Comparison of ENCODE assay signal across 4 fruit fly cellular contexts in genomic region chr2L:13436791-13437190, dm6.
TF ChIP-seq lines count a peak whose summit lies in the region.

No protein-coding gene starts in this region.

- no peak for TF ChIP-seq CTCF in whole organism, embryonic (GFP tag; optimal IDR thresholded peaks at IDR 0.05; lab: Kevin White, UChicago)

TF ChIP-seq in whole organism, adult, 20 proteins besides CTCF, POLR2A, EP300 and RAD21:
- TF ChIP-seq Mnt (GFP tag; optimal IDR thresholded peaks at IDR 0.05; lab: Kevin White, UChicago) = peak; percentile 30
- TF ChIP-seq cic (GFP tag; optimal IDR thresholded peaks at IDR 0.05; lab: Kevin White, UChicago) = peak; percentile 25
- no peak for TF ChIP-seq pad (GFP tag; optimal IDR thresholded peaks at IDR 0.05; lab: Kevin White, UChicago)
- TF ChIP-seq kay (GFP tag; lab: Kevin White, UChicago; ENCODE audit: borderline replicate concordance) = peak; percentile 83

TF ChIP-seq in whole organism, embryonic, 481 proteins besides CTCF, POLR2A, EP300 and RAD21 (continues in another document):
- no peak for TF ChIP-seq HLH54F (GFP tag; optimal IDR thresholded peaks at IDR 0.05; lab: Kevin White, UChicago)
- no peak for TF ChIP-seq CG18262 (tag; optimal IDR thresholded peaks at IDR 0.05; lab: Kevin White, UChicago)
- no peak for TF ChIP-seq Spps (tag; optimal IDR thresholded peaks at IDR 0.05; lab: Kevin White, UChicago)
- TF ChIP-seq sug (tag; optimal IDR thresholded peaks at IDR 0.05; lab: Kevin White, UChicago) = peak; percentile 94
- TF ChIP-seq fd64A (GFP tag; optimal IDR thresholded peaks at IDR 0.05; lab: Kevin White, UChicago) = no peak
- TF ChIP-seq kni (GFP tag; optimal IDR thresholded peaks at IDR 0.05; lab: Kevin White, UChicago) = no peak
- TF ChIP-seq CG18599 (GFP tag; optimal IDR thresholded peaks at IDR 0.05; lab: Kevin White, UChicago) = peak; percentile 26
- TF ChIP-seq CG34376 (GFP tag; optimal IDR thresholded peaks at IDR 0.05; lab: Kevin White, UChicago) = peak; percentile 86
- no peak for TF ChIP-seq mam (GFP tag; optimal IDR thresholded peaks at IDR 0.05; lab: Kevin White, UChicago)
- TF ChIP-seq CG17568 (GFP tag; optimal IDR thresholded peaks at IDR 0.05; lab: Kevin White, UChicago) = no peak
- TF ChIP-seq CG42726 (GFP tag; IDR thresholded peaks at IDR 0.05; lab: Robert Waterston, UW; ENCODE audit: partially characterized antibody) = no peak
- no peak for TF ChIP-seq CG1529 (GFP tag; optimal IDR thresholded peaks at IDR 0.05; lab: Kevin White, UChicago)
- peak in 1 of 2 experiments; percentile 16 for TF ChIP-seq Hr78 (GFP tag; optimal IDR thresholded peaks at IDR 0.05; lab: Kevin White, UChicago)
- peak; percentile 74 for TF ChIP-seq GATAe (GFP tag; conservative IDR thresholded peaks at IDR 0.05; lab: Robert Waterston, UW)
- no peak for TF ChIP-seq eve (GFP tag; optimal IDR thresholded peaks at IDR 0.05; lab: Kevin White, UChicago)
- TF ChIP-seq Lim3 (GFP tag; IDR thresholded peaks at IDR 0.05; lab: Robert Waterston, UW) = peak; percentile 73; the same call in 1 of the 2 replicates
- no peak for TF ChIP-seq ttk (GFP tag; IDR thresholded peaks at IDR 0.05; lab: Robert Waterston, UW)
- no peak for TF ChIP-seq PHDP (tag; optimal IDR thresholded peaks at IDR 0.05; lab: Kevin White, UChicago)
- TF ChIP-seq lab (GFP tag; optimal IDR thresholded peaks at IDR 0.05; lab: Kevin White, UChicago) = peak; percentile 43
- TF ChIP-seq jigr1 (GFP tag; IDR thresholded peaks at IDR 0.05; lab: Robert Waterston, UW) = no peak
- TF ChIP-seq nerfin-1 (tag; optimal IDR thresholded peaks at IDR 0.05; lab: Kevin White, UChicago) = no peak
- TF ChIP-seq Mad (GFP tag; optimal IDR thresholded peaks at IDR 0.05; lab: Kevin White, UChicago) = no peak
- TF ChIP-seq mirr (GFP tag; optimal IDR thresholded peaks at IDR 0.05; lab: Kevin White, UChicago) = peak; percentile 91
- no peak for TF ChIP-seq CG3281 (GFP tag; optimal IDR thresholded peaks at IDR 0.05; lab: Kevin White, UChicago)
- peak; percentile 55 for TF ChIP-seq sd (tag; optimal IDR thresholded peaks at IDR 0.05; lab: Kevin White, UChicago)
- TF ChIP-seq CG13775 (GFP tag; optimal IDR thresholded peaks at IDR 0.05; lab: Kevin White, UChicago) = no peak
- TF ChIP-seq cad (GFP tag; optimal IDR thresholded peaks at IDR 0.05; lab: Kevin White, UChicago) = no peak
- TF ChIP-seq CG12744 (GFP tag; optimal IDR thresholded peaks at IDR 0.05; lab: Kevin White, UChicago) = no peak
- TF ChIP-seq CG3847 (GFP tag; IDR thresholded peaks at IDR 0.05; lab: Robert Waterston, UW) = no peak
- TF ChIP-seq CG8281 (tag; optimal IDR thresholded peaks at IDR 0.05; lab: Kevin White, UChicago) = no peak

TF ChIP-seq in whole organism, prepupa, 60 proteins besides CTCF, POLR2A, EP300 and RAD21:
- TF ChIP-seq CG31627 (GFP tag; optimal IDR thresholded peaks at IDR 0.05; lab: Kevin White, UChicago) (no peak), CG11762 (GFP tag; optimal IDR thresholded peaks at IDR 0.05; lab: Kevin White, UChicago; ENCODE audit: insufficient read depth) (no peak), vri (GFP tag; optimal IDR thresholded peaks at IDR 0.05; lab: Kevin White, UChicago) (peak; percentile 77), eg (GFP tag; IDR thresholded peaks at IDR 0.05; lab: Robert Waterston, UW) (no peak), svp (GFP tag; lab: Kevin White, UChicago) (peak; percentile 87), pdm3 (GFP tag; optimal IDR thresholded peaks at IDR 0.05; lab: Kevin White, UChicago) (no peak), CG9139 (GFP tag; optimal IDR thresholded peaks at IDR 0.05; lab: Kevin White, UChicago) (no peak), Eip93F (GFP tag; optimal IDR thresholded peaks at IDR 0.05; lab: Kevin White, UChicago) (no peak), fkh (GFP tag; optimal IDR thresholded peaks at IDR 0.05; lab: Kevin White, UChicago) (no peak), Sox14 (GFP tag; optimal IDR thresholded peaks at IDR 0.05; lab: Kevin White, UChicago) (no peak), CG8632 (GFP tag; optimal IDR thresholded peaks at IDR 0.05; lab: Kevin White, UChicago) (no peak), CG10669 (GFP tag; optimal IDR thresholded peaks at IDR 0.05; lab: Kevin White, UChicago) (no peak), CG3919 (GFP tag; optimal IDR thresholded peaks at IDR 0.05; lab: Kevin White, UChicago) (no peak), salr (GFP tag; optimal IDR thresholded peaks at IDR 0.05; lab: Kevin White, UChicago) (no peak), CG6276 (GFP tag; optimal IDR thresholded peaks at IDR 0.05; lab: Kevin White, UChicago) (no peak)

TF ChIP-seq in whole organism, wandering third instar larva, 38 proteins besides CTCF, POLR2A, EP300 and RAD21:
- TF ChIP-seq usp (GFP tag; optimal IDR thresholded peaks at IDR 0.05; lab: Kevin White, UChicago) (no peak), sv (GFP tag; optimal IDR thresholded peaks at IDR 0.05; lab: Kevin White, UChicago) (no peak), dsf (GFP tag; optimal IDR thresholded peaks at IDR 0.05; lab: Kevin White, UChicago; ENCODE audit: borderline replicate concordance) (no peak), GATAd (GFP tag; optimal IDR thresholded peaks at IDR 0.05; lab: Kevin White, UChicago) (no peak), pan (optimal IDR thresholded peaks at IDR 0.05; lab: Kevin White, UChicago) (no peak), psq (GFP tag; optimal IDR thresholded peaks at IDR 0.05; lab: Kevin White, UChicago) (no peak), fru (GFP tag; optimal IDR thresholded peaks at IDR 0.05; lab: Kevin White, UChicago) (peak; percentile 44), Rel (GFP tag; optimal IDR thresholded peaks at IDR 0.05; lab: Kevin White, UChicago) (no peak), Rel (tag; optimal IDR thresholded peaks at IDR 0.05; lab: Kevin White, UChicago) (peak; percentile 10), Hnf4 (GFP tag; optimal IDR thresholded peaks at IDR 0.05; lab: Kevin White, UChicago) (no peak), woc (GFP tag; optimal IDR thresholded peaks at IDR 0.05; lab: Kevin White, UChicago) (no peak), Jra (GFP tag; optimal IDR thresholded peaks at IDR 0.05; lab: Kevin White, UChicago) (no peak), Myc (optimal IDR thresholded peaks at IDR 0.05; lab: Kevin White, UChicago) (no peak), h (GFP tag; optimal IDR thresholded peaks at IDR 0.05; lab: Kevin White, UChicago) (peak; percentile 82), Vsx2 (GFP tag; optimal IDR thresholded peaks at IDR 0.05; lab: Kevin White, UChicago; ENCODE audit: partially characterized antibody) (no peak), Hr83 (GFP tag; optimal IDR thresholded peaks at IDR 0.05; lab: Kevin White, UChicago; ENCODE audit: poor library complexity, severe bottlenecking) (peak; percentile 28), Abd-B (GFP tag; optimal IDR thresholded peaks at IDR 0.05; lab: Kevin White, UChicago) (no peak), brk (GFP tag; optimal IDR thresholded peaks at IDR 0.05; lab: Kevin White, UChicago) (no peak), sage (GFP tag; optimal IDR thresholded peaks at IDR 0.05; lab: Kevin White, UChicago) (no peak), rgr (GFP tag; optimal IDR thresholded peaks at IDR 0.05; lab: Kevin White, UChicago) (no peak), Dif (GFP tag; optimal IDR thresholded peaks at IDR 0.05; lab: Kevin White, UChicago; ENCODE audit: partially characterized antibody) (no peak)
TF ChIP-seq in whole organism, wandering third instar larva: peak in this region for 4.
